Worm (Caenorhabditis elegans): ENCODE results near the gene haf-7.

Gene haf-7

ce11 chrV:14784787-14785186 is 11.7 kb downstream of the haf-7 start:
- TF ChIP-seq bed-3 (GFP tag; optimal IDR thresholded peaks at IDR 0.05), result no peak
- no peak for TF ChIP-seq nhr-12 (tag; optimal IDR thresholded peaks at IDR 0.05)
- TF ChIP-seq unc-62 (GFP tag; optimal IDR thresholded peaks at IDR 0.05), result no peak
- no peak for TF ChIP-seq lsy-2 (tag; optimal IDR thresholded peaks at IDR 0.05)
- TF ChIP-seq sptf-1 (tag; optimal IDR thresholded peaks at IDR 0.05), result no peak
- TF ChIP-seq M03D4.4 (tag; optimal IDR thresholded peaks at IDR 0.05), result no peak
- TF ChIP-seq lin-13 (tag; optimal IDR thresholded peaks at IDR 0.05), result no peak
- no peak for TF ChIP-seq tbx-8 (GFP tag; optimal IDR thresholded peaks at IDR 0.05)
- TF ChIP-seq ceh-43 (GFP tag; optimal IDR thresholded peaks at IDR 0.05), result no peak
- no peak for TF ChIP-seq ces-1 (GFP tag; optimal IDR thresholded peaks at IDR 0.05)
- no peak for TF ChIP-seq ceh-83 (GFP tag; optimal IDR thresholded peaks at IDR 0.05)
- TF ChIP-seq lin-32 (GFP tag; optimal IDR thresholded peaks at IDR 0.05), result no peak
- TF ChIP-seq zip-8 (tag; optimal IDR thresholded peaks at IDR 0.05), result no peak

- TF ChIP-seq nhr-28 (tag; optimal IDR thresholded peaks at IDR 0.05) (no peak), ceh-39 (tag; optimal IDR thresholded peaks at IDR 0.05) (no peak), elt-1 (tag; optimal IDR thresholded peaks at IDR 0.05; ENCODE audit: borderline replicate concordance, insufficient read depth) (no peak), hlh-1 (tag; optimal IDR thresholded peaks at IDR 0.05) (no peak), M03D4.4 (tag; optimal IDR thresholded peaks at IDR 0.05) (no peak), sem-2 (GFP tag; optimal IDR thresholded peaks at IDR 0.05) (no peak), lin-13 (tag; optimal IDR thresholded peaks at IDR 0.05) (no peak)
These were observed 15.4 kb downstream of the haf-7 start for ce11 chrV:14788462-14788861.

ce11 chrV:14790792-14791191 is 17.7 kb downstream of the haf-7 start:
- TF ChIP-seq unc-62 (GFP tag; optimal IDR thresholded peaks at IDR 0.05) (peak; percentile 82), unc-120 (tag; optimal IDR thresholded peaks at IDR 0.05; ENCODE audit: poor library complexity, severe bottlenecking) (peak; percentile 43), ces-1 (GFP tag; optimal IDR thresholded peaks at IDR 0.05) (peak; percentile 75), ham-2 (GFP tag; optimal IDR thresholded peaks at IDR 0.05) (no peak)

- TF ChIP-seq snpc-4 (tag; optimal IDR thresholded peaks at IDR 0.05) (no peak), nhr-2 (tag; optimal IDR thresholded peaks at IDR 0.05) (peak; percentile 69), zip-8 (tag; optimal IDR thresholded peaks at IDR 0.05) (peak; percentile 79), sem-2 (GFP tag; optimal IDR thresholded peaks at IDR 0.05) (no peak), unc-62 (GFP tag; optimal IDR thresholded peaks at IDR 0.05) (peak; percentile 3), ces-1 (GFP tag; optimal IDR thresholded peaks at IDR 0.05) (no peak), ceh-83 (GFP tag; optimal IDR thresholded peaks at IDR 0.05) (no peak), ceh-39 (tag; optimal IDR thresholded peaks at IDR 0.05) (no peak), ztf-11 (tag; optimal IDR thresholded peaks at IDR 0.05) (peak; percentile 9), unc-120 (tag; optimal IDR thresholded peaks at IDR 0.05; ENCODE audit: poor library complexity, severe bottlenecking) (no peak)
These were observed 18.6 kb downstream of the haf-7 start for ce11 chrV:14791703-14792102.

ce11 chrV:14792346-14792745 is 19.3 kb downstream of the haf-7 start:
- TF ChIP-seq sem-2 (GFP tag; optimal IDR thresholded peaks at IDR 0.05) (no peak), lsy-2 (tag; optimal IDR thresholded peaks at IDR 0.05) (no peak), nhr-28 (tag; optimal IDR thresholded peaks at IDR 0.05) (no peak), unc-120 (tag; optimal IDR thresholded peaks at IDR 0.05; ENCODE audit: poor library complexity, severe bottlenecking) (no peak), ceh-83 (GFP tag; optimal IDR thresholded peaks at IDR 0.05) (no peak), zip-8 (tag; optimal IDR thresholded peaks at IDR 0.05) (no peak), nhr-2 (tag; optimal IDR thresholded peaks at IDR 0.05) (peak; percentile 39), mls-2 (tag; optimal IDR thresholded peaks at IDR 0.05) (peak; percentile 61), ces-1 (GFP tag; optimal IDR thresholded peaks at IDR 0.05) (peak; percentile 31), unc-39 (tag; optimal IDR thresholded peaks at IDR 0.05) (no peak), ceh-43 (GFP tag; optimal IDR thresholded peaks at IDR 0.05) (peak; percentile 44), sptf-1 (tag; optimal IDR thresholded peaks at IDR 0.05) (peak; percentile 48)

ce11 chrV:14793043-14793442 is 20.0 kb downstream of the haf-7 start:
- TF ChIP-seq drap-1 (GFP tag; optimal IDR thresholded peaks at IDR 0.05), result peak; percentile 62
- no peak for TF ChIP-seq lsy-2 (tag; optimal IDR thresholded peaks at IDR 0.05)
- no peak for TF ChIP-seq ceh-83 (GFP tag; optimal IDR thresholded peaks at IDR 0.05)
- TF ChIP-seq bed-3 (GFP tag; optimal IDR thresholded peaks at IDR 0.05), result no peak
- no peak for TF ChIP-seq mep-1 (tag; optimal IDR thresholded peaks at IDR 0.05)
- TF ChIP-seq blmp-1 (tag; optimal IDR thresholded peaks at IDR 0.05), result no peak
- no peak for TF ChIP-seq nhr-28 (tag; optimal IDR thresholded peaks at IDR 0.05)
- TF ChIP-seq unc-39 (tag; optimal IDR thresholded peaks at IDR 0.05), result no peak
- TF ChIP-seq cnd-1 (tag; optimal IDR thresholded peaks at IDR 0.05), result peak; percentile 66
- no peak for TF ChIP-seq ces-1 (GFP tag; optimal IDR thresholded peaks at IDR 0.05)
- TF ChIP-seq mls-2 (tag; optimal IDR thresholded peaks at IDR 0.05), result peak; percentile 27
- no peak for TF ChIP-seq sptf-1 (tag; optimal IDR thresholded peaks at IDR 0.05)
- TF ChIP-seq zip-8 (tag; optimal IDR thresholded peaks at IDR 0.05), result peak; percentile 86
- TF ChIP-seq nhr-2 (tag; optimal IDR thresholded peaks at IDR 0.05), result peak; percentile 45
- no peak for TF ChIP-seq elt-1 (tag; optimal IDR thresholded peaks at IDR 0.05; ENCODE audit: borderline replicate concordance, insufficient read depth)
- TF ChIP-seq ham-2 (GFP tag; optimal IDR thresholded peaks at IDR 0.05), result no peak
- TF ChIP-seq ztf-11 (tag; optimal IDR thresholded peaks at IDR 0.05), result no peak
- no peak for TF ChIP-seq ceh-43 (GFP tag; optimal IDR thresholded peaks at IDR 0.05)
